Worm (Caenorhabditis elegans): ENCODE results near the gene F19G12.1.

Gene F19G12.1

ce11 chrX:1473794-1474193 is 43.0 kb downstream of the F19G12.1 start:
- TF ChIP-seq tbx-11 (GFP tag; IDR thresholded peaks at IDR 0.05) (no peak), pes-1 (GFP tag; IDR thresholded peaks at IDR 0.05) (no peak)

ce11 chrX:1476005-1476404 is 45.2 kb downstream of the F19G12.1 start:
- TF ChIP-seq ceh-13 (GFP tag; optimal IDR thresholded peaks at IDR 0.05) (no peak), ets-7 (tag; optimal IDR thresholded peaks at IDR 0.05) (no peak), tra-4 (tag; optimal IDR thresholded peaks at IDR 0.05) (no peak), hmbx-1 (tag; optimal IDR thresholded peaks at IDR 0.05) (no peak), tbx-37 (GFP tag; conservative IDR thresholded peaks at IDR 0.05) (no peak), F13C5.2 (tag; optimal IDR thresholded peaks at IDR 0.05) (no peak), flt-1 (GFP tag; IDR thresholded peaks at IDR 0.05) (no peak), ama-1 (optimal IDR thresholded peaks at IDR 0.05) (no peak), ceh-36 (tag; optimal IDR thresholded peaks at IDR 0.05) (no peak), hnd-1 (tag; optimal IDR thresholded peaks at IDR 0.05) (no peak), B0310.2 (tag; optimal IDR thresholded peaks at IDR 0.05) (no peak), aly-1 (tag; optimal IDR thresholded peaks at IDR 0.05) (no peak), tbx-11 (GFP tag; IDR thresholded peaks at IDR 0.05) (no peak), hmg-4 (GFP tag; optimal IDR thresholded peaks at IDR 0.05) (no peak), sea-1 (GFP tag; conservative IDR thresholded peaks at IDR 0.05) (no peak)

- no peak for TF ChIP-seq tra-4 (tag; optimal IDR thresholded peaks at IDR 0.05)
- no peak for TF ChIP-seq ets-7 (tag; optimal IDR thresholded peaks at IDR 0.05)
- TF ChIP-seq B0310.2 (tag; optimal IDR thresholded peaks at IDR 0.05), result no peak
- TF ChIP-seq ceh-13 (GFP tag; optimal IDR thresholded peaks at IDR 0.05), result no peak
- TF ChIP-seq flt-1 (GFP tag; IDR thresholded peaks at IDR 0.05), result no peak
- no peak for TF ChIP-seq tbx-11 (GFP tag; IDR thresholded peaks at IDR 0.05)
- TF ChIP-seq tbx-37 (GFP tag; conservative IDR thresholded peaks at IDR 0.05), result no peak
- TF ChIP-seq scrt-1 (GFP tag; IDR thresholded peaks at IDR 0.05), result no peak
- no peak for TF ChIP-seq ama-1 (optimal IDR thresholded peaks at IDR 0.05)
- no peak for TF ChIP-seq F13C5.2 (tag; optimal IDR thresholded peaks at IDR 0.05)
- TF ChIP-seq hmg-4 (GFP tag; optimal IDR thresholded peaks at IDR 0.05), result no peak
- TF ChIP-seq hmbx-1 (tag; optimal IDR thresholded peaks at IDR 0.05), result no peak
- TF ChIP-seq sea-1 (GFP tag; conservative IDR thresholded peaks at IDR 0.05), result no peak
Measured at ce11 chrX:1477932-1478331, 47.1 kb downstream of the F19G12.1 start.

ce11 chrX:1478569-1478968 is 47.8 kb downstream of the F19G12.1 start:
- TF ChIP-seq flt-1 (GFP tag; IDR thresholded peaks at IDR 0.05) (no peak), scrt-1 (GFP tag; IDR thresholded peaks at IDR 0.05) (no peak), hnd-1 (tag; optimal IDR thresholded peaks at IDR 0.05) (no peak), hmg-4 (GFP tag; optimal IDR thresholded peaks at IDR 0.05) (no peak), F13C5.2 (tag; optimal IDR thresholded peaks at IDR 0.05) (no peak)

- TF ChIP-seq scrt-1 (GFP tag; IDR thresholded peaks at IDR 0.05), result no peak
- no peak for TF ChIP-seq flt-1 (GFP tag; IDR thresholded peaks at IDR 0.05)
- no peak for TF ChIP-seq tbx-11 (GFP tag; IDR thresholded peaks at IDR 0.05)
- TF ChIP-seq ceh-13 (GFP tag; optimal IDR thresholded peaks at IDR 0.05), result no peak
- TF ChIP-seq pes-1 (GFP tag; IDR thresholded peaks at IDR 0.05), result no peak
- TF ChIP-seq tra-4 (tag; optimal IDR thresholded peaks at IDR 0.05), result no peak
- no peak for TF ChIP-seq F13C5.2 (tag; optimal IDR thresholded peaks at IDR 0.05)
- TF ChIP-seq ceh-36 (tag; optimal IDR thresholded peaks at IDR 0.05), result no peak
- no peak for TF ChIP-seq hnd-1 (tag; optimal IDR thresholded peaks at IDR 0.05)
- TF ChIP-seq tbx-37 (GFP tag; conservative IDR thresholded peaks at IDR 0.05), result no peak
- no peak for TF ChIP-seq hmbx-1 (tag; optimal IDR thresholded peaks at IDR 0.05)
- TF ChIP-seq sea-1 (GFP tag; conservative IDR thresholded peaks at IDR 0.05), result no peak
- no peak for TF ChIP-seq aly-1 (tag; optimal IDR thresholded peaks at IDR 0.05)
- TF ChIP-seq ets-7 (tag; optimal IDR thresholded peaks at IDR 0.05), result no peak
Measured at ce11 chrX:1479190-1479589, 48.4 kb downstream of the F19G12.1 start, which contains the start of gene acly-1. acly-1 (plus strand) TSS chrX:1479542.

ce11 chrX:1479637-1480036 is 48.8 kb downstream of the F19G12.1 start:
- TF ChIP-seq scrt-1 (GFP tag; IDR thresholded peaks at IDR 0.05) (no peak), B0310.2 (tag; optimal IDR thresholded peaks at IDR 0.05) (no peak)

- TF ChIP-seq hmbx-1 (tag; optimal IDR thresholded peaks at IDR 0.05) (no peak), pes-1 (GFP tag; IDR thresholded peaks at IDR 0.05) (no peak), ets-7 (tag; optimal IDR thresholded peaks at IDR 0.05) (no peak), tra-4 (tag; optimal IDR thresholded peaks at IDR 0.05) (no peak), ceh-36 (tag; optimal IDR thresholded peaks at IDR 0.05) (no peak), sea-1 (GFP tag; conservative IDR thresholded peaks at IDR 0.05) (no peak), ceh-13 (GFP tag; optimal IDR thresholded peaks at IDR 0.05) (no peak)
Measured at ce11 chrX:1480564-1480963, 49.8 kb downstream of the F19G12.1 start.

Data from whole organism, early embryonic.